Worm (Caenorhabditis elegans): ENCODE data around the gene Y38H6C.18.
A peak's percentile ranks its signal among the peaks of the same experiment; 100 is the strongest.

The Y38H6C.18 gene

ce11 chrV:20498980-20499379, 48.0 kb downstream of the Y38H6C.18 start, which contains the start of gene dct-16:
TSS of gene dct-16 (minus strand) at chrV:20499057.
- TF ChIP-seq aly-2 (tag; optimal IDR thresholded peaks at IDR 0.05) (no peak), mdl-1 (tag; optimal IDR thresholded peaks at IDR 0.05) (peak in 1 of 2 experiments; percentile 12), egl-13 (tag; optimal IDR thresholded peaks at IDR 0.05) (no peak), lin-35 (GFP tag; optimal IDR thresholded peaks at IDR 0.05) (peak in 1 of 2 experiments; percentile 15), pqm-1 (tag; optimal IDR thresholded peaks at IDR 0.05) (no peak), lin-14 (GFP tag; optimal IDR thresholded peaks at IDR 0.05) (peak; percentile 15), ets-5 (GFP tag; IDR thresholded peaks at IDR 0.05) (no peak), nhr-71 (tag; optimal IDR thresholded peaks at IDR 0.05) (peak; percentile 18), zip-4 (GFP tag; optimal IDR thresholded peaks at IDR 0.05) (no peak), elt-2 (tag; optimal IDR thresholded peaks at IDR 0.05) (peak; percentile 72), fkh-10 (GFP tag; optimal IDR thresholded peaks at IDR 0.05) (no peak), mef-2 (tag; optimal IDR thresholded peaks at IDR 0.05) (no peak), isw-1 (GFP tag; IDR thresholded peaks at IDR 0.05) (no peak)

- TF ChIP-seq mdl-1 (tag; optimal IDR thresholded peaks at IDR 0.05): no peak
- TF ChIP-seq swsn-7 (tag; optimal IDR thresholded peaks at IDR 0.05): no peak
- TF ChIP-seq isw-1 (GFP tag; IDR thresholded peaks at IDR 0.05): no peak
- no peak for TF ChIP-seq efl-1 (optimal IDR thresholded peaks at IDR 0.05)
- peak in 1 of 2 experiments; percentile 25 for TF ChIP-seq efl-1 (GFP tag; optimal IDR thresholded peaks at IDR 0.05 in 1 of 2)
- peak; percentile 38 for TF ChIP-seq elt-2 (tag; optimal IDR thresholded peaks at IDR 0.05)
Observed at ce11 chrV:20497537-20497936, 49.4 kb downstream of the Y38H6C.18 start.

All from whole organism, L1 larva.